Worm (Caenorhabditis elegans) whole organism, L4 larva: ENCODE results near the gene nas-9.

Source experiments
- F49E8.2 ChIP-seq: sonication (generic microtip); optimal IDR thresholded peaks from 2 replicates; lab custom pipeline; 2016; ENCODE audit warnings: missing compliant biosample characterization, mild to moderate bottlenecking, missing genetic modification characterization, borderline replicate concordance
- Y48G9A.11 ChIP-seq: fragments of 200-800 bp; sonication (Bioruptor generic); IDR thresholded peaks from 2 replicates; pipeline ENCODE4 v1.3.6; 2022; ENCODE audit warnings: missing genetic modification reagents, missing genetic modification characterization, missing compliant biosample characterization
- Y5F2A.4 ChIP-seq: fragments of 200-800 bp; sonication (Bioruptor generic); optimal IDR thresholded peaks from 2 replicates; lab custom pipeline; 2018; ENCODE audit warnings: mild to moderate bottlenecking, missing genetic modification characterization, missing compliant biosample characterization
- Y75B8A.6 ChIP-seq: fragments of 200-800 bp; sonication (Bioruptor generic); IDR thresholded peaks from 2 replicates; pipeline ENCODE4 v1.3.6; 2022; ENCODE audit warnings: missing genetic modification reagents, missing genetic modification characterization, missing compliant biosample characterization
- attf-4 ChIP-seq: sonication (generic microtip); optimal IDR thresholded peaks from 3 replicates; lab custom pipeline; 2017; ENCODE audit warnings: missing biosample characterization, missing genetic modification characterization
- ceh-82 ChIP-seq: sonication (generic microtip); optimal IDR thresholded peaks from 2 replicates; lab custom pipeline; 2017; ENCODE audit warnings: missing biosample characterization, missing genetic modification characterization
- ces-1 ChIP-seq: fragments of 150-350 bp; sonication (generic microtip); optimal IDR thresholded peaks from 4 replicates; lab custom pipeline; 2014; ENCODE audit warnings: missing biosample characterization, missing genetic modification reagents, missing genetic modification characterization
- ctbp-1 ChIP-seq: fragments of 200-800 bp; sonication (Bioruptor generic); IDR thresholded peaks from 2 replicates; pipeline ENCODE4 v1.3.6; 2022; ENCODE audit warnings: missing genetic modification reagents, missing genetic modification characterization, missing compliant biosample characterization
- daf-16 ChIP-seq, 3 experiments: sonication (generic microtip); optimal IDR thresholded peaks; 2 replicates each; lab custom pipeline; 2016 to 2017; ENCODE audit warnings: missing genetic modification characterization in 3 of 3, missing genetic modification reagents in 3 of 3, mild to moderate bottlenecking in 2 of 3, missing compliant biosample characterization in 2 of 3, missing biosample characterization in 1 of 3, moderate library complexity in 1 of 3
- daf-19 ChIP-seq: fragments of 200-800 bp; sonication (Bioruptor generic); conservative IDR thresholded peaks from 2 replicates; pipeline ENCODE4 v1.3.6; 2022; ENCODE audit warnings: missing genetic modification characterization, missing compliant biosample characterization
- daf-8 ChIP-seq: fragments of 200-800 bp; sonication (Bioruptor generic); IDR thresholded peaks from 2 replicates; pipeline ENCODE4 v1.3.6; 2022; ENCODE audit warnings: missing genetic modification characterization, missing compliant biosample characterization
- dmd-8 ChIP-seq: fragments of 200-800 bp; sonication (Bioruptor generic); IDR thresholded peaks from 2 replicates; pipeline ENCODE4 v1.3.6; 2022; ENCODE audit warnings: missing genetic modification characterization, missing compliant biosample characterization
- duxl-1 ChIP-seq: sonication (generic microtip); optimal IDR thresholded peaks from 2 replicates; lab custom pipeline; 2016; ENCODE audit warnings: mild to moderate bottlenecking, missing genetic modification characterization, moderate library complexity, missing compliant biosample characterization; ENCODE audit not compliant: poor library complexity
- dve-1 ChIP-seq: sonication (generic microtip); optimal IDR thresholded peaks from 2 replicates; lab custom pipeline; 2017; ENCODE audit warnings: antibody characterized with exemption, mild to moderate bottlenecking, missing genetic modification characterization, missing compliant biosample characterization; ENCODE audit not compliant: insufficient read depth
- fos-1 ChIP-seq: fragments of 150-350 bp; optimal IDR thresholded peaks from 2 replicates; lab custom pipeline; 2014; ENCODE audit warnings: missing biosample characterization, missing genetic modification characterization
- hlh-30 ChIP-seq: sonication (generic microtip); optimal IDR thresholded peaks from 2 replicates; lab custom pipeline; 2017; ENCODE audit warnings: antibody characterized with exemption, mild to moderate bottlenecking, missing genetic modification characterization, missing compliant biosample characterization; ENCODE audit not compliant: insufficient read depth
- lim-7 ChIP-seq: fragments of 200-800 bp; sonication (Bioruptor generic); IDR thresholded peaks from 2 replicates; pipeline ENCODE4 v1.3.6; 2022; ENCODE audit warnings: missing genetic modification characterization, missing compliant biosample characterization
- lin-1 ChIP-seq: fragments of 200-800 bp; sonication (Bioruptor generic); IDR thresholded peaks from 2 replicates; pipeline ENCODE4 v1.3.6; 2022; ENCODE audit warnings: missing genetic modification reagents, missing genetic modification characterization, missing compliant biosample characterization
- lin-15B ChIP-seq: fragments of 150-350 bp; sonication (generic microtip); optimal IDR thresholded peaks from 3 replicates; lab custom pipeline; 2014; ENCODE audit warnings: missing biosample characterization, missing genetic modification characterization
- lin-39 ChIP-seq: fragments of 150-350 bp; optimal IDR thresholded peaks from 2 replicates; lab custom pipeline; 2014; ENCODE audit warnings: missing biosample characterization, missing genetic modification reagents, missing genetic modification characterization
- mdl-1 ChIP-seq, 2 experiments: fragments of 150-350 bp in 1 of 2; sonication (generic microtip) in 1 of 2; optimal IDR thresholded peaks; 2 replicates each; lab custom pipeline; 2014 to 2017; ENCODE audit warnings: missing biosample characterization in 2 of 2, missing genetic modification characterization in 2 of 2
- mdt-29 ChIP-seq: fragments of 200-800 bp; sonication (Bioruptor generic); IDR thresholded peaks from 2 replicates; pipeline ENCODE4 v1.3.6; 2022; ENCODE audit warnings: missing genetic modification reagents, missing genetic modification characterization, missing compliant biosample characterization
- mes-2 ChIP-seq: sonication (generic microtip); optimal IDR thresholded peaks from 2 replicates; lab custom pipeline; 2016; ENCODE audit warnings: missing genotype, mild to moderate bottlenecking, missing genetic modification characterization, missing compliant biosample characterization; ENCODE audit not compliant: poor library complexity, severe bottlenecking
- nhr-42 ChIP-seq: fragments of 200-800 bp; sonication (Bioruptor generic); IDR thresholded peaks from 2 replicates; pipeline ENCODE4 v1.3.6; 2022; ENCODE audit warnings: missing genetic modification characterization, missing compliant biosample characterization
- nhr-76 ChIP-seq: fragments of 150-350 bp; optimal IDR thresholded peaks from 2 replicates; lab custom pipeline; 2014; ENCODE audit warnings: missing biosample characterization, missing genetic modification characterization
- pha-4 ChIP-seq, 2 experiments: fragments of 150-350 bp in 1 of 2; fragments of 200-800 bp in 1 of 2; sonication (Bioruptor generic) in 1 of 2; IDR thresholded peaks in 1 of 2; optimal IDR thresholded peaks in 1 of 2; 2 replicates each; pipeline versions ENCODE4 v1.3.6 to Lab custom; 2014 to 2022; ENCODE audit warnings: missing genetic modification characterization in 2 of 2, missing genetic modification reagents in 2 of 2, missing biosample characterization in 1 of 2, missing compliant biosample characterization in 1 of 2
- php-3 ChIP-seq: fragments of 200-800 bp; sonication (Bioruptor generic); IDR thresholded peaks from 2 replicates; pipeline ENCODE4 v1.3.6; 2022; ENCODE audit warnings: missing genetic modification reagents, missing genetic modification characterization, missing compliant biosample characterization
- pqm-1 ChIP-seq: sonication (generic microtip); optimal IDR thresholded peaks from 2 replicates; lab custom pipeline; 2017; ENCODE audit warnings: missing biosample characterization, missing genetic modification characterization
- rbr-2 ChIP-seq: sonication (generic microtip); optimal IDR thresholded peaks from 2 replicates; lab custom pipeline; 2016; ENCODE audit warnings: missing genotype, missing genetic modification characterization, missing compliant biosample characterization
- snpc-1.2 ChIP-seq: fragments of 200-800 bp; sonication (Bioruptor generic); IDR thresholded peaks from 2 replicates; pipeline ENCODE4 v1.3.6; 2022; ENCODE audit warnings: missing genetic modification reagents, missing genetic modification characterization, missing compliant biosample characterization
- spr-3 ChIP-seq: fragments of 200-800 bp; sonication (Bioruptor generic); optimal IDR thresholded peaks from 2 replicates; lab custom pipeline; 2018; ENCODE audit warnings: mild to moderate bottlenecking, missing genetic modification characterization, missing compliant biosample characterization
- tra-1 ChIP-seq: fragments of 200-800 bp; sonication (Bioruptor generic); IDR thresholded peaks from 2 replicates; pipeline ENCODE4 v1.3.6; 2022; ENCODE audit warnings: missing genetic modification reagents, missing genetic modification characterization, missing compliant biosample characterization
- unc-130 ChIP-seq: sonication (generic microtip); optimal IDR thresholded peaks from 2 replicates; lab custom pipeline; 2016; ENCODE audit warnings: missing genetic modification reagents, missing genetic modification characterization, missing compliant biosample characterization
- vab-7 ChIP-seq: fragments of 200-800 bp; sonication (Bioruptor generic); IDR thresholded peaks from 2 replicates; pipeline ENCODE4 v1.3.6; 2022; ENCODE audit warnings: missing genetic modification reagents, missing genetic modification characterization, missing compliant biosample characterization
- zip-11 ChIP-seq: fragments of 200-800 bp; sonication (Bioruptor generic); IDR thresholded peaks from 2 replicates; pipeline ENCODE4 v1.3.6; 2022; ENCODE audit warnings: missing genetic modification characterization, missing compliant biosample characterization
- ztf-11 ChIP-seq: fragments of 150-350 bp; optimal IDR thresholded peaks from 2 replicates; lab custom pipeline; 2014; ENCODE audit warnings: missing biosample characterization, missing genetic modification characterization

Gene nas-9

ce11 chrV:4884490-4884889 is 44.7 kb upstream of the nas-9 start, which contains the start of gene T19H12.12:
Gene T19H12.12 (plus strand): TSS chrV:4884790.
- no peak for TF ChIP-seq F49E8.2
- no peak for TF ChIP-seq lim-7 (GFP tag; lab: Robert Waterston, UW)
- TF ChIP-seq duxl-1 (tag; lab: Kevin White, UChicago): no peak
- TF ChIP-seq ces-1 (GFP tag; lab: Kevin White, UChicago): no peak
- no peak for TF ChIP-seq mdt-29 (GFP tag; lab: Robert Waterston, UW)
- TF ChIP-seq lin-1 (GFP tag; lab: Robert Waterston, UW): no peak
- TF ChIP-seq dmd-8 (GFP tag; lab: Robert Waterston, UW): no peak
- TF ChIP-seq unc-130 (GFP tag; lab: Kevin White, UChicago): no peak
- no peak for TF ChIP-seq daf-16 (GFP tag; optimal IDR thresholded peaks at IDR 0.05; lab: Kevin White, UChicago)
- TF ChIP-seq daf-16 (tag; optimal IDR thresholded peaks at IDR 0.05; lab: Kevin White, UChicago): no peak
- TF ChIP-seq fos-1 (tag; lab: Kevin White, UChicago): no peak
- no peak for TF ChIP-seq php-3
- no peak for TF ChIP-seq Y75B8A.6 (GFP tag; lab: Robert Waterston, UW)
- no peak for TF ChIP-seq snpc-1.2 (GFP tag; lab: Robert Waterston, UW)
- no peak for TF ChIP-seq vab-7 (GFP tag; lab: Robert Waterston, UW)
- TF ChIP-seq lin-39 (tag; lab: Kevin White, UChicago): no peak
- TF ChIP-seq hlh-30 (tag; lab: Kevin White, UChicago): no peak
- TF ChIP-seq spr-3 (GFP tag; lab: Kevin White, UChicago): no peak
- no peak for TF ChIP-seq ctbp-1 (GFP tag; lab: Robert Waterston, UW)
- TF ChIP-seq ceh-82 (tag; lab: Kevin White, UChicago): no peak
- no peak for TF ChIP-seq tra-1 (GFP tag; lab: Robert Waterston, UW)

DNA sequence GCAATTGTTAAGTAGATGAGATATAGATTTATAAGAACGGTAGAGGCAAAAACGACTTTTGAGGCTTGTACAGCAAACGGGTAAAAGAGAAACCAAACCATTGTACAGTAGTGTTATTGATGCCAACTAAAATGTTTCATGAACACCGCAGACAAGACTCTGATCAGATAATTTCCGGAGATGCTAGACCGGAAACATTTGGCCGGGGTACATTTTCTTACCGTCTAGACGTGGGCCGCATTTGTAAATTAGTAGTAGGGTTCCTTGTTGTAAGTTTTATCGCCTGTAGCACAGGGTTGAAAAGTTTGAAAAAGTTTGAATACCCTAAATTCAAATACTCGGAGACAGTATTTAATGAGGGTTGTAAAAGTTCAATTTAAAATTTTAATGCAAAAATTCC is 41.6 kb upstream of the nas-9 start, which contains the start of gene str-32:
Gene str-32 (minus strand): TSS at position 101 of the 400 bp plus-strand sequence.
- TF ChIP-seq ztf-11 (tag; lab: Kevin White, UChicago): no peak

DNA sequence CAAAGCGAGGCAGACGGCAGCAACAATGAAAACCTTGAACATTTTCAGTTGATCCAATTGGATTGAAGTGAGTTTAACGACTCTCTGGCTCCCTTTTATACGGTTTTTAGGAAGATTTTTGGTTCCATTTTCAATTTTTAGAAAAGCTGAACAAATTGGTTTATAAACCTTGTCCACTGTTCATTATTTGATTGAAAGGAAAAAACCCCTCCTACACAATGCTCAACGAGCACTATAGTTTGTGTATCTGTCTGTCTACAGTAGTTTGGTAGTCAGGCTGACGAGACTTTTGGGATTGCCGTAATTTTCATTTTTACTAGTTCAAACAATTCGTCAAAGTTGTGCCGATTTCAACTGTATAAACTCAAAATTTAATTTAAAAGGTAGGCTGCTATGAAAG is 39.4 kb upstream of the nas-9 start, which contains the start of gene T19H12.15:
Gene T19H12.15 (minus strand): TSS at position 101 of the 400 bp plus-strand sequence.
- TF ChIP-seq pqm-1 (tag; lab: Kevin White, UChicago) (no peak), Y48G9A.11 (GFP tag; lab: Robert Waterston, UW) (no peak), mes-2 (tag; lab: Kevin White, UChicago) (no peak), daf-19 (GFP tag; lab: Robert Waterston, UW) (no peak), lin-15B (tag; lab: Kevin White, UChicago) (no peak), mdl-1 (tag; optimal IDR thresholded peaks at IDR 0.05; lab: Kevin White, UChicago) (no peak)

- TF ChIP-seq dve-1 (tag; lab: Kevin White, UChicago) (no peak), rbr-2 (no peak), Y5F2A.4 (GFP tag; lab: Kevin White, UChicago) (no peak), zip-11 (GFP tag; lab: Robert Waterston, UW) (no peak), attf-4 (no peak), nhr-76 (tag; lab: Kevin White, UChicago) (no peak), nhr-42 (GFP tag; lab: Robert Waterston, UW) (no peak), daf-19 (GFP tag; lab: Robert Waterston, UW) (no peak), daf-8 (GFP tag; lab: Robert Waterston, UW) (no peak), lin-1 (GFP tag; lab: Robert Waterston, UW) (no peak), pha-4 (GFP tag; IDR thresholded peaks at IDR 0.05; lab: Robert Waterston, UW) (no peak), pha-4 (tag; optimal IDR thresholded peaks at IDR 0.05; lab: Kevin White, UChicago) (no peak)
Measured at ce11 chrV:4877587-4877986, 37.8 kb upstream of the nas-9 start, which contains the start of gene T19H12.6. Gene T19H12.6 (minus strand): TSS chrV:4877687.
